Worm (Caenorhabditis elegans) whole organism, young adult: ENCODE data around the gene lgc-1.

ENCODE experiments used
- C06A6.2 ChIP-seq: fragments of 200-800 bp; sonication (Bioruptor generic); conservative IDR thresholded peaks from 2 replicates; pipeline ENCODE4 v1.3.6; 2022; ENCODE audit warnings: missing genetic modification characterization, missing compliant biosample characterization
- Y53G8AR.9 ChIP-seq: fragments of 200-800 bp; sonication (Bioruptor generic); conservative IDR thresholded peaks from 2 replicates; pipeline ENCODE4 v1.3.6; 2022; ENCODE audit warnings: missing genetic modification reagents, missing genetic modification characterization, missing compliant biosample characterization
- ama-1 ChIP-seq, 3 experiments: fragments of 150-350 bp in 1 of 3; sonication (generic microtip) in 2 of 3; optimal IDR thresholded peaks; 2 replicates each; lab custom pipeline; 2014 to 2018; ENCODE audit warnings: missing biosample characterization in 2 of 3, missing genetic modification characterization in 2 of 3, missing genetic modification reagents in 2 of 3
- attf-6 ChIP-seq: fragments of 200-800 bp; sonication (Bioruptor generic); IDR thresholded peaks from 2 replicates; pipeline ENCODE4 v1.3.6; 2022; ENCODE audit warnings: missing genetic modification reagents, missing genetic modification characterization, missing compliant biosample characterization
- bed-1 ChIP-seq: fragments of 200-800 bp; sonication (Bioruptor generic); IDR thresholded peaks from 2 replicates; pipeline ENCODE4 v1.3.6; 2022; ENCODE audit warnings: missing genetic modification reagents, missing genetic modification characterization, missing compliant biosample characterization
- ceh-40 ChIP-seq: fragments of 200-800 bp; sonication (Bioruptor generic); IDR thresholded peaks from 2 replicates; pipeline ENCODE4 v1.3.6; 2022; ENCODE audit warnings: missing genetic modification characterization, missing compliant biosample characterization
- die-1 ChIP-seq: sonication (generic microtip); optimal IDR thresholded peaks from 2 replicates; lab custom pipeline; 2016; ENCODE audit warnings: missing genotype, mild to moderate bottlenecking, missing genetic modification characterization, missing compliant biosample characterization
- dpl-1 ChIP-seq: fragments of 150-350 bp; optimal IDR thresholded peaks from 2 replicates; lab custom pipeline; 2014; ENCODE audit warnings: missing biosample characterization, missing genetic modification reagents, missing genetic modification characterization
- nhr-90 ChIP-seq: sonication (generic microtip); optimal IDR thresholded peaks from 2 replicates; lab custom pipeline; 2016; ENCODE audit warnings: missing genotype, mild to moderate bottlenecking, missing genetic modification characterization, missing compliant biosample characterization

ce11 chrV:4181727-4182126 lies 46.9 kb downstream of the lgc-1 start:
- TF ChIP-seq Y53G8AR.9 (GFP tag; lab: Robert Waterston, UW) (no peak), ceh-40 (GFP tag; lab: Robert Waterston, UW) (no peak), bed-1 (GFP tag; lab: Robert Waterston, UW) (no peak), attf-6 (GFP tag; lab: Robert Waterston, UW) (no peak), C06A6.2 (GFP tag; lab: Robert Waterston, UW) (no peak), ama-1 (optimal IDR thresholded peaks at IDR 0.05; lab: Kevin White, UChicago) (no peak), ama-1 (GFP tag; optimal IDR thresholded peaks at IDR 0.05; lab: Kevin White, UChicago) (no peak), dpl-1 (GFP tag; lab: Kevin White, UChicago) (no peak), die-1 (no peak), nhr-90 (tag; lab: Kevin White, UChicago) (no peak)
